Worm (Caenorhabditis elegans) whole organism, L4 larva: ENCODE measurements around the gene cdd-2.

ENCODE experiments used
- F44E2.7 ChIP-seq: fragments of 200-800 bp; sonication (Bioruptor generic); IDR thresholded peaks from 2 replicates; pipeline ENCODE4 v2.1.2; 2022; ENCODE audit warnings: missing genetic modification characterization, missing compliant biosample characterization
- Y105C5A.15 ChIP-seq: fragments of 200-800 bp; sonication (Bioruptor generic); IDR thresholded peaks from 2 replicates; pipeline ENCODE4 v1.3.6; 2022; ENCODE audit warnings: missing genetic modification characterization, missing compliant biosample characterization
- Y5F2A.4 ChIP-seq: fragments of 200-800 bp; sonication (Bioruptor generic); optimal IDR thresholded peaks from 2 replicates; lab custom pipeline; 2018; ENCODE audit warnings: mild to moderate bottlenecking, missing genetic modification characterization, missing compliant biosample characterization
- Y75B8A.6 ChIP-seq: fragments of 200-800 bp; sonication (Bioruptor generic); IDR thresholded peaks from 2 replicates; pipeline ENCODE4 v1.3.6; 2022; ENCODE audit warnings: missing genetic modification reagents, missing genetic modification characterization, missing compliant biosample characterization
- ZK337.2 ChIP-seq: fragments of 200-800 bp; sonication (Bioruptor generic); IDR thresholded peaks from 2 replicates; pipeline ENCODE4 v1.3.6; 2022; ENCODE audit warnings: missing genetic modification reagents, missing genetic modification characterization, missing compliant biosample characterization
- aly-2 ChIP-seq: sonication (generic microtip); optimal IDR thresholded peaks from 2 replicates; lab custom pipeline; 2018; ENCODE audit warnings: missing biosample characterization, missing genetic modification characterization
- ama-1 ChIP-seq: fragments of 150-350 bp; optimal IDR thresholded peaks from 2 replicates; lab custom pipeline; 2014; ENCODE audit warnings: inconsistent platforms, mixed read lengths
- attf-4 ChIP-seq: sonication (generic microtip); optimal IDR thresholded peaks from 3 replicates; lab custom pipeline; 2017; ENCODE audit warnings: missing biosample characterization, missing genetic modification characterization
- ceh-20 ChIP-seq: fragments of 200-800 bp; sonication (Bioruptor generic); IDR thresholded peaks from 2 replicates; pipeline ENCODE4 v1.3.6; 2022; ENCODE audit warnings: missing genetic modification reagents, missing genetic modification characterization, missing compliant biosample characterization
- ceh-28 ChIP-seq: fragments of 150-350 bp; optimal IDR thresholded peaks from 2 replicates; lab custom pipeline; 2014; ENCODE audit warnings: missing biosample characterization, missing genetic modification reagents, missing genetic modification characterization
- ceh-44 ChIP-seq: fragments of 200-800 bp; sonication (Bioruptor generic); IDR thresholded peaks from 2 replicates; pipeline ENCODE4 v1.3.6; 2022; ENCODE audit warnings: missing genetic modification reagents, missing genetic modification characterization, missing compliant biosample characterization
- ceh-82 ChIP-seq: sonication (generic microtip); optimal IDR thresholded peaks from 2 replicates; lab custom pipeline; 2017; ENCODE audit warnings: missing biosample characterization, missing genetic modification characterization
- ctbp-1 ChIP-seq: fragments of 200-800 bp; sonication (Bioruptor generic); IDR thresholded peaks from 2 replicates; pipeline ENCODE4 v1.3.6; 2022; ENCODE audit warnings: missing genetic modification reagents, missing genetic modification characterization, missing compliant biosample characterization
- daf-16 ChIP-seq, 3 experiments: sonication (generic microtip); optimal IDR thresholded peaks; 2 replicates each; lab custom pipeline; 2016 to 2017; ENCODE audit warnings: missing genetic modification characterization in 3 of 3, missing genetic modification reagents in 3 of 3, mild to moderate bottlenecking in 2 of 3, missing compliant biosample characterization in 2 of 3, missing biosample characterization in 1 of 3, moderate library complexity in 1 of 3
- dmd-6 ChIP-seq: fragments of 200-800 bp; sonication (Bioruptor generic); IDR thresholded peaks from 2 replicates; pipeline ENCODE4 v1.3.6; 2022; ENCODE audit warnings: missing genetic modification reagents, missing genetic modification characterization, missing compliant biosample characterization
- dpl-1 ChIP-seq: fragments of 150-350 bp; optimal IDR thresholded peaks from 2 replicates; lab custom pipeline; 2014; ENCODE audit warnings: missing biosample characterization, missing genetic modification reagents, missing genetic modification characterization
- duxl-1 ChIP-seq: sonication (generic microtip); optimal IDR thresholded peaks from 2 replicates; lab custom pipeline; 2016; ENCODE audit warnings: mild to moderate bottlenecking, missing genetic modification characterization, moderate library complexity, missing compliant biosample characterization; ENCODE audit not compliant: poor library complexity
- dve-1 ChIP-seq: sonication (generic microtip); optimal IDR thresholded peaks from 2 replicates; lab custom pipeline; 2017; ENCODE audit warnings: antibody characterized with exemption, mild to moderate bottlenecking, missing genetic modification characterization, missing compliant biosample characterization; ENCODE audit not compliant: insufficient read depth
- egl-43 ChIP-seq: fragments of 200-800 bp; sonication (Bioruptor generic); IDR thresholded peaks from 2 replicates; pipeline ENCODE4 v1.3.6; 2022; ENCODE audit warnings: missing genetic modification reagents, missing genetic modification characterization, missing compliant biosample characterization
- fkh-10 ChIP-seq: fragments of 150-350 bp; optimal IDR thresholded peaks from 2 replicates; lab custom pipeline; 2014; ENCODE audit warnings: missing biosample characterization, missing genetic modification reagents, missing genetic modification characterization
- fos-1 ChIP-seq: fragments of 150-350 bp; optimal IDR thresholded peaks from 2 replicates; lab custom pipeline; 2014; ENCODE audit warnings: missing biosample characterization, missing genetic modification characterization
- hif-1 ChIP-seq, 2 experiments: sonication (generic microtip); optimal IDR thresholded peaks; 2 replicates each; lab custom pipeline; 2016 to 2017; ENCODE audit warnings: missing compliant biosample characterization in 2 of 2, missing genetic modification characterization in 2 of 2, missing genetic modification reagents in 2 of 2, missing genotype in 2 of 2, mild to moderate bottlenecking in 1 of 2
- hlh-30 ChIP-seq: sonication (generic microtip); optimal IDR thresholded peaks from 2 replicates; lab custom pipeline; 2017; ENCODE audit warnings: antibody characterized with exemption, mild to moderate bottlenecking, missing genetic modification characterization, missing compliant biosample characterization; ENCODE audit not compliant: insufficient read depth
- lin-15B ChIP-seq: fragments of 150-350 bp; sonication (generic microtip); optimal IDR thresholded peaks from 3 replicates; lab custom pipeline; 2014; ENCODE audit warnings: missing biosample characterization, missing genetic modification characterization
- lin-29 ChIP-seq: fragments of 200-800 bp; sonication (Bioruptor generic); IDR thresholded peaks from 2 replicates; pipeline ENCODE4 v1.3.6; 2022; ENCODE audit warnings: missing genetic modification reagents, missing genetic modification characterization, missing compliant biosample characterization
- lin-38 ChIP-seq: fragments of 200-800 bp; sonication (Bioruptor generic); IDR thresholded peaks from 2 replicates; pipeline ENCODE4 v1.3.6; 2022; ENCODE audit warnings: missing genetic modification reagents, missing genetic modification characterization, missing compliant biosample characterization
- madf-5 ChIP-seq, 2 experiments: fragments of 200-800 bp; sonication (Bioruptor generic); IDR thresholded peaks; 2 replicates each; pipeline ENCODE4 v1.3.6; 2022; ENCODE audit warnings: missing compliant biosample characterization in 2 of 2, missing genetic modification characterization in 2 of 2
- madf-9 ChIP-seq: fragments of 200-800 bp; sonication (Bioruptor generic); conservative IDR thresholded peaks from 2 replicates; pipeline ENCODE4 v1.3.6; 2022; ENCODE audit warnings: missing genetic modification reagents, missing genetic modification characterization, missing compliant biosample characterization
- mdl-1 ChIP-seq, 2 experiments: fragments of 150-350 bp in 1 of 2; sonication (generic microtip) in 1 of 2; optimal IDR thresholded peaks; 2 replicates each; lab custom pipeline; 2014 to 2017; ENCODE audit warnings: missing biosample characterization in 2 of 2, missing genetic modification characterization in 2 of 2
- nhr-10 ChIP-seq: fragments of 150-350 bp; optimal IDR thresholded peaks from 2 replicates; lab custom pipeline; 2014; ENCODE audit warnings: missing biosample characterization, missing genetic modification characterization
- nhr-11 ChIP-seq: fragments of 150-350 bp; optimal IDR thresholded peaks from 2 replicates; lab custom pipeline; 2014; ENCODE audit warnings: missing biosample characterization, missing genetic modification characterization
- nhr-111 ChIP-seq: fragments of 200-800 bp; sonication (Bioruptor generic); optimal IDR thresholded peaks from 2 replicates; lab custom pipeline; 2018; ENCODE audit warnings: mild to moderate bottlenecking, missing genetic modification characterization, missing compliant biosample characterization
- nhr-237 ChIP-seq: sonication (generic microtip); optimal IDR thresholded peaks from 2 replicates; lab custom pipeline; 2017; ENCODE audit warnings: missing biosample characterization, missing genetic modification characterization
- nhr-25 ChIP-seq: sonication (generic microtip); optimal IDR thresholded peaks from 2 replicates; lab custom pipeline; 2017; ENCODE audit warnings: missing genetic modification characterization, mild to moderate bottlenecking, missing compliant biosample characterization, antibody characterized with exemption, moderate library complexity, borderline replicate concordance; ENCODE audit not compliant: insufficient read depth
- nhr-48 ChIP-seq: sonication (generic microtip); optimal IDR thresholded peaks from 2 replicates; lab custom pipeline; 2016; ENCODE audit warnings: mild to moderate bottlenecking, missing genetic modification characterization, missing compliant biosample characterization
- nhr-6 ChIP-seq: fragments of 150-350 bp; optimal IDR thresholded peaks from 2 replicates; lab custom pipeline; 2014; ENCODE audit warnings: missing biosample characterization, missing genetic modification characterization
- nhr-76 ChIP-seq: fragments of 150-350 bp; optimal IDR thresholded peaks from 2 replicates; lab custom pipeline; 2014; ENCODE audit warnings: missing biosample characterization, missing genetic modification characterization
- nhr-77 ChIP-seq: fragments of 150-350 bp; optimal IDR thresholded peaks from 2 replicates; lab custom pipeline; 2014; ENCODE audit warnings: missing biosample characterization, missing genetic modification characterization
- pha-4 ChIP-seq, 2 experiments: fragments of 150-350 bp in 1 of 2; fragments of 200-800 bp in 1 of 2; sonication (Bioruptor generic) in 1 of 2; IDR thresholded peaks in 1 of 2; optimal IDR thresholded peaks in 1 of 2; 2 replicates each; pipeline versions ENCODE4 v1.3.6 to Lab custom; 2014 to 2022; ENCODE audit warnings: missing genetic modification characterization in 2 of 2, missing genetic modification reagents in 2 of 2, missing biosample characterization in 1 of 2, missing compliant biosample characterization in 1 of 2
- php-3 ChIP-seq: fragments of 200-800 bp; sonication (Bioruptor generic); IDR thresholded peaks from 2 replicates; pipeline ENCODE4 v1.3.6; 2022; ENCODE audit warnings: missing genetic modification reagents, missing genetic modification characterization, missing compliant biosample characterization
- sdz-12 ChIP-seq: fragments of 200-800 bp; sonication (Bioruptor generic); optimal IDR thresholded peaks from 2 replicates; lab custom pipeline; 2018; ENCODE audit warnings: mild to moderate bottlenecking, missing genetic modification characterization, missing compliant biosample characterization
- snpc-1.2 ChIP-seq: fragments of 200-800 bp; sonication (Bioruptor generic); IDR thresholded peaks from 2 replicates; pipeline ENCODE4 v1.3.6; 2022; ENCODE audit warnings: missing genetic modification reagents, missing genetic modification characterization, missing compliant biosample characterization
- spr-1 ChIP-seq: sonication (generic microtip); optimal IDR thresholded peaks from 2 replicates; lab custom pipeline; 2016; ENCODE audit warnings: mild to moderate bottlenecking, missing genetic modification characterization, missing compliant biosample characterization
- unc-130 ChIP-seq: sonication (generic microtip); optimal IDR thresholded peaks from 2 replicates; lab custom pipeline; 2016; ENCODE audit warnings: missing genetic modification reagents, missing genetic modification characterization, missing compliant biosample characterization
- unc-62 ChIP-seq, 3 experiments: fragments of 150-350 bp in 1 of 3; sonication (generic microtip); optimal IDR thresholded peaks in 2 of 3; peaks in 1 of 3; 1 replicate in 1 of 3; 2 replicates in 2 of 3; lab custom pipeline; 2014 to 2017; ENCODE audit warnings: missing biosample characterization in 3 of 3, missing genetic modification characterization in 3 of 3, missing genetic modification reagents in 3 of 3, missing genotype in 1 of 3
- vab-7 ChIP-seq: fragments of 200-800 bp; sonication (Bioruptor generic); IDR thresholded peaks from 2 replicates; pipeline ENCODE4 v1.3.6; 2022; ENCODE audit warnings: missing genetic modification reagents, missing genetic modification characterization, missing compliant biosample characterization
- zag-1 ChIP-seq: fragments of 150-350 bp; optimal IDR thresholded peaks from 2 replicates; lab custom pipeline; 2014; ENCODE audit warnings: missing biosample characterization, missing genetic modification characterization
- zfp-2 ChIP-seq: sonication (generic microtip); optimal IDR thresholded peaks from 2 replicates; lab custom pipeline; 2016; ENCODE audit warnings: mild to moderate bottlenecking, missing genetic modification characterization, missing compliant biosample characterization
- zip-11 ChIP-seq: fragments of 200-800 bp; sonication (Bioruptor generic); IDR thresholded peaks from 2 replicates; pipeline ENCODE4 v1.3.6; 2022; ENCODE audit warnings: missing genetic modification characterization, missing compliant biosample characterization

Gene cdd-2

ce11 chrIV:7505866-7506488 lies 41.7 kb downstream of the cdd-2 start (continued):
- no peak for TF ChIP-seq nhr-6 (tag; lab: Kevin White, UChicago)
- no peak; the same call in 1 of the 2 replicates for TF ChIP-seq ZK337.2 (GFP tag; lab: Robert Waterston, UW)
- TF ChIP-seq ctbp-1 (GFP tag; lab: Robert Waterston, UW), result peak; percentile 38; the same call in 1 of the 2 replicates
- TF ChIP-seq aly-2 (tag; lab: Kevin White, UChicago), result no peak
- no peak for TF ChIP-seq madf-5 (GFP tag; IDR thresholded peaks at IDR 0.05; lab: Robert Waterston, UW)
- TF ChIP-seq nhr-237, result no peak
- TF ChIP-seq nhr-25 (tag; lab: Kevin White, UChicago), result peak; percentile 34
- TF ChIP-seq fos-1 (tag; lab: Kevin White, UChicago), result no peak
- peak; percentile 91 for TF ChIP-seq ama-1 (lab: Kevin White, UChicago)
- TF ChIP-seq madf-9 (GFP tag; lab: Robert Waterston, UW), result no peak
- peak; percentile 71 for TF ChIP-seq snpc-1.2 (GFP tag; lab: Robert Waterston, UW)
- peak in 1 of 2 experiments; percentile 74 for TF ChIP-seq unc-62 (GFP tag; optimal IDR thresholded peaks at IDR 0.05 in 1 of 2; lab: Kevin White, UChicago)
- TF ChIP-seq unc-62 (tag; optimal IDR thresholded peaks at IDR 0.05; lab: Kevin White, UChicago), result no peak
- TF ChIP-seq ceh-82 (tag; lab: Kevin White, UChicago), result no peak
- no peak for TF ChIP-seq Y5F2A.4 (GFP tag; lab: Kevin White, UChicago)
- no peak for TF ChIP-seq Y75B8A.6 (GFP tag; lab: Robert Waterston, UW)
- no peak for TF ChIP-seq lin-15B (tag; lab: Kevin White, UChicago)
- peak; percentile 31 for TF ChIP-seq unc-130
- TF ChIP-seq nhr-111 (GFP tag; lab: Kevin White, UChicago), result no peak
- TF ChIP-seq dpl-1 (GFP tag; lab: Kevin White, UChicago), result no peak
- no peak for TF ChIP-seq hlh-30 (tag; lab: Kevin White, UChicago)
- TF ChIP-seq nhr-48 (tag; lab: Kevin White, UChicago), result peak; percentile 1
- no peak for TF ChIP-seq attf-4 (tag; lab: Kevin White, UChicago)
- TF ChIP-seq zip-11, result no peak
- no peak for TF ChIP-seq nhr-11
- TF ChIP-seq nhr-76 (tag; lab: Kevin White, UChicago), result no peak
- peak; percentile 9 for TF ChIP-seq nhr-77 (tag; lab: Kevin White, UChicago)
- no peak for TF ChIP-seq hif-1 (tag; optimal IDR thresholded peaks at IDR 0.05; lab: Kevin White, UChicago)
- no peak for TF ChIP-seq spr-1 (tag; lab: Kevin White, UChicago)
- TF ChIP-seq nhr-10 (tag; lab: Kevin White, UChicago), result peak; percentile 32
- no peak for TF ChIP-seq zfp-2
- no peak for TF ChIP-seq vab-7
- TF ChIP-seq sdz-12 (GFP tag; lab: Kevin White, UChicago), result no peak
- no peak for TF ChIP-seq mdl-1 (tag; optimal IDR thresholded peaks at IDR 0.05; lab: Kevin White, UChicago)
- peak; percentile 46 for TF ChIP-seq dve-1 (tag; lab: Kevin White, UChicago)
- peak; percentile 55 for TF ChIP-seq pha-4 (GFP tag; IDR thresholded peaks at IDR 0.05; lab: Robert Waterston, UW)
- no peak for TF ChIP-seq pha-4 (tag; optimal IDR thresholded peaks at IDR 0.05; lab: Kevin White, UChicago)
- TF ChIP-seq ceh-20 (GFP tag; lab: Robert Waterston, UW), result no peak
- no peak for TF ChIP-seq php-3 (GFP tag; lab: Robert Waterston, UW)
- TF ChIP-seq daf-16 (GFP tag; optimal IDR thresholded peaks at IDR 0.05; lab: Kevin White, UChicago), result peak in 1 of 2 experiments; percentile 10
- peak; percentile 52 for TF ChIP-seq daf-16 (tag; optimal IDR thresholded peaks at IDR 0.05; lab: Kevin White, UChicago)
- TF ChIP-seq fkh-10, result no peak
- TF ChIP-seq dmd-6 (GFP tag; lab: Robert Waterston, UW), result peak; percentile 40
- no peak for TF ChIP-seq Y105C5A.15 (GFP tag; lab: Robert Waterston, UW)
- peak; percentile 12 for TF ChIP-seq duxl-1 (tag; lab: Kevin White, UChicago)
- TF ChIP-seq zag-1, result no peak
- TF ChIP-seq F44E2.7, result no peak
- TF ChIP-seq lin-38 (GFP tag; lab: Robert Waterston, UW), result peak; percentile 53
- no peak for TF ChIP-seq ceh-44 (GFP tag; lab: Robert Waterston, UW)
- no peak; the same call in 1 of the 2 replicates for TF ChIP-seq egl-43
- no peak for TF ChIP-seq ceh-28
- TF ChIP-seq lin-29, result no peak
